Worm (Caenorhabditis elegans) whole organism, late embryonic: Measurements from ENCODE around the gene nhr-142.

Experiments used
- C38D4.7 ChIP-seq: fragments of 200-800 bp; sonication (Bioruptor generic); optimal IDR thresholded peaks from 2 replicates; lab custom pipeline; 2018; ENCODE audit warnings: mild to moderate bottlenecking, missing genetic modification characterization, moderate library complexity, missing compliant biosample characterization
- F13H6.1 ChIP-seq: sonication (generic microtip); optimal IDR thresholded peaks from 2 replicates; lab custom pipeline; 2016; ENCODE audit warnings: missing genetic modification characterization, missing compliant biosample characterization
- K09A11.1 ChIP-seq: sonication (generic microtip); optimal IDR thresholded peaks from 2 replicates; lab custom pipeline; 2017; ENCODE audit warnings: antibody characterized with exemption, mild to moderate bottlenecking, missing genetic modification characterization, missing compliant biosample characterization; ENCODE audit not compliant: insufficient read depth
- Y22D7AL.16 ChIP-seq: sonication (generic microtip); optimal IDR thresholded peaks from 2 replicates; lab custom pipeline; 2016; ENCODE audit warnings: missing genetic modification characterization, missing compliant biosample characterization
- ahr-1 ChIP-seq: sonication (generic microtip); optimal IDR thresholded peaks from 2 replicates; lab custom pipeline; 2016; ENCODE audit warnings: missing genetic modification characterization, missing compliant biosample characterization
- ceh-18 ChIP-seq: sonication (generic microtip); optimal IDR thresholded peaks from 2 replicates; lab custom pipeline; 2016; ENCODE audit warnings: missing genetic modification characterization, missing compliant biosample characterization
- ceh-19 ChIP-seq: fragments of 200-800 bp; sonication (Bioruptor generic); optimal IDR thresholded peaks from 2 replicates; lab custom pipeline; 2018; ENCODE audit warnings: mild to moderate bottlenecking, missing genetic modification characterization, missing compliant biosample characterization
- ceh-2 ChIP-seq: sonication (generic microtip); optimal IDR thresholded peaks from 2 replicates; lab custom pipeline; 2016; ENCODE audit warnings: missing genotype, missing genetic modification characterization, missing compliant biosample characterization
- ceh-34 ChIP-seq: sonication (generic microtip); optimal IDR thresholded peaks from 2 replicates; lab custom pipeline; 2016; ENCODE audit warnings: mild to moderate bottlenecking, missing genetic modification characterization, missing compliant biosample characterization
- ceh-48 ChIP-seq: sonication (generic microtip); optimal IDR thresholded peaks from 2 replicates; lab custom pipeline; 2016; ENCODE audit warnings: missing genetic modification characterization, inconsistent platforms, missing compliant biosample characterization
- ceh-6 ChIP-seq: fragments of 200-800 bp; sonication (Bioruptor generic); optimal IDR thresholded peaks from 2 replicates; lab custom pipeline; 2018; ENCODE audit warnings: mild to moderate bottlenecking, missing genetic modification characterization, missing compliant biosample characterization
- ceh-9 ChIP-seq: sonication (generic microtip); optimal IDR thresholded peaks from 2 replicates; lab custom pipeline; 2016; ENCODE audit warnings: mild to moderate bottlenecking, missing genetic modification characterization, inconsistent platforms, missing compliant biosample characterization
- dve-1 ChIP-seq: sonication (generic microtip); optimal IDR thresholded peaks from 2 replicates; lab custom pipeline; 2017; ENCODE audit warnings: antibody characterized with exemption, mild to moderate bottlenecking, missing genetic modification characterization, missing compliant biosample characterization
- elt-2 ChIP-seq: sonication (generic microtip); optimal IDR thresholded peaks from 2 replicates; lab custom pipeline; 2016; ENCODE audit warnings: missing genetic modification reagents, missing genetic modification characterization, missing compliant biosample characterization
- elt-4 ChIP-seq: sonication (generic microtip); optimal IDR thresholded peaks from 2 replicates; lab custom pipeline; 2016; ENCODE audit warnings: missing genetic modification characterization, missing compliant biosample characterization
- ets-4 ChIP-seq: sonication (generic microtip); optimal IDR thresholded peaks from 2 replicates; lab custom pipeline; 2016; ENCODE audit warnings: missing genetic modification characterization, missing compliant biosample characterization
- eyg-1 ChIP-seq: sonication (generic microtip); optimal IDR thresholded peaks from 2 replicates; lab custom pipeline; 2016; ENCODE audit warnings: missing genotype, missing genetic modification characterization, missing compliant biosample characterization
- fax-1 ChIP-seq: sonication (generic microtip); optimal IDR thresholded peaks from 2 replicates; lab custom pipeline; 2016; ENCODE audit warnings: missing genotype, missing genetic modification characterization, missing compliant biosample characterization
- fkh-10 ChIP-seq: fragments of 150-350 bp; optimal IDR thresholded peaks from 2 replicates; lab custom pipeline; 2014; ENCODE audit warnings: missing biosample characterization, missing genetic modification reagents, missing genetic modification characterization
- fkh-6 ChIP-seq: sonication (generic microtip); optimal IDR thresholded peaks from 2 replicates; lab custom pipeline; 2016; ENCODE audit warnings: missing genetic modification characterization, missing compliant biosample characterization
- hlh-30 ChIP-seq: sonication (generic microtip); optimal IDR thresholded peaks from 2 replicates; lab custom pipeline; 2017; ENCODE audit warnings: antibody characterized with exemption, missing genetic modification characterization, missing compliant biosample characterization; ENCODE audit not compliant: insufficient read depth
- hlh-6 ChIP-seq: sonication (generic microtip); optimal IDR thresholded peaks from 2 replicates; lab custom pipeline; 2016; ENCODE audit warnings: missing genotype, missing genetic modification characterization, missing compliant biosample characterization
- lim-6 ChIP-seq: sonication (generic microtip); optimal IDR thresholded peaks from 2 replicates; lab custom pipeline; 2016; ENCODE audit warnings: missing genetic modification characterization, missing compliant biosample characterization
- lin-11 ChIP-seq: fragments of 200-800 bp; sonication (Bioruptor generic); optimal IDR thresholded peaks from 2 replicates; lab custom pipeline; 2018; ENCODE audit warnings: mild to moderate bottlenecking, missing genetic modification characterization, missing compliant biosample characterization
- mec-3 ChIP-seq: sonication (generic microtip); optimal IDR thresholded peaks from 2 replicates; lab custom pipeline; 2016; ENCODE audit warnings: borderline replicate concordance, missing genetic modification characterization, missing compliant biosample characterization
- nfya-1 ChIP-seq: sonication (generic microtip); optimal IDR thresholded peaks from 2 replicates; lab custom pipeline; 2017; ENCODE audit warnings: missing genetic modification characterization, mild to moderate bottlenecking, missing compliant biosample characterization, antibody characterized with exemption, moderate library complexity
- npax-4 ChIP-seq: sonication (generic microtip); optimal IDR thresholded peaks from 2 replicates; lab custom pipeline; 2016; ENCODE audit warnings: missing genetic modification characterization, missing compliant biosample characterization
- pat-9 ChIP-seq: fragments of 200-800 bp; sonication (Bioruptor generic); optimal IDR thresholded peaks from 2 replicates; lab custom pipeline; 2018; ENCODE audit warnings: mild to moderate bottlenecking, missing genetic modification characterization, moderate library complexity, missing compliant biosample characterization
- ref-2 ChIP-seq: sonication (generic microtip); optimal IDR thresholded peaks from 2 replicates; lab custom pipeline; 2016; ENCODE audit warnings: missing genetic modification characterization, missing compliant biosample characterization
- rnt-1 ChIP-seq: sonication (generic microtip); optimal IDR thresholded peaks from 2 replicates; lab custom pipeline; 2016; ENCODE audit warnings: missing genetic modification characterization, missing compliant biosample characterization
- sox-4 ChIP-seq: sonication (generic microtip); optimal IDR thresholded peaks from 2 replicates; lab custom pipeline; 2017; ENCODE audit warnings: mild to moderate bottlenecking, missing genetic modification characterization, inconsistent platforms, missing compliant biosample characterization
- tbx-7 ChIP-seq: sonication (generic microtip); optimal IDR thresholded peaks from 2 replicates; lab custom pipeline; 2016; ENCODE audit warnings: missing genotype, missing genetic modification characterization, missing compliant biosample characterization
- ttx-3 ChIP-seq: sonication (generic microtip); optimal IDR thresholded peaks from 2 replicates; lab custom pipeline; 2016; ENCODE audit warnings: missing genetic modification reagents, missing genetic modification characterization, missing compliant biosample characterization
- unc-3 ChIP-seq, 2 experiments: fragments of 200-800 bp in 1 of 2; sonication (Bioruptor generic) in 1 of 2; sonication (generic microtip) in 1 of 2; conservative IDR thresholded peaks in 1 of 2; optimal IDR thresholded peaks in 1 of 2; 2 replicates each; pipeline versions ENCODE4 v1.3.6 to Lab custom; 2016 to 2022; ENCODE audit warnings: missing compliant biosample characterization in 2 of 2, missing genetic modification characterization in 2 of 2, missing genetic modification reagents in 1 of 2
- unc-42 ChIP-seq: sonication (generic microtip); optimal IDR thresholded peaks from 2 replicates; lab custom pipeline; 2016; ENCODE audit warnings: missing genotype, missing genetic modification characterization, missing compliant biosample characterization

nhr-142 gene

DNA sequence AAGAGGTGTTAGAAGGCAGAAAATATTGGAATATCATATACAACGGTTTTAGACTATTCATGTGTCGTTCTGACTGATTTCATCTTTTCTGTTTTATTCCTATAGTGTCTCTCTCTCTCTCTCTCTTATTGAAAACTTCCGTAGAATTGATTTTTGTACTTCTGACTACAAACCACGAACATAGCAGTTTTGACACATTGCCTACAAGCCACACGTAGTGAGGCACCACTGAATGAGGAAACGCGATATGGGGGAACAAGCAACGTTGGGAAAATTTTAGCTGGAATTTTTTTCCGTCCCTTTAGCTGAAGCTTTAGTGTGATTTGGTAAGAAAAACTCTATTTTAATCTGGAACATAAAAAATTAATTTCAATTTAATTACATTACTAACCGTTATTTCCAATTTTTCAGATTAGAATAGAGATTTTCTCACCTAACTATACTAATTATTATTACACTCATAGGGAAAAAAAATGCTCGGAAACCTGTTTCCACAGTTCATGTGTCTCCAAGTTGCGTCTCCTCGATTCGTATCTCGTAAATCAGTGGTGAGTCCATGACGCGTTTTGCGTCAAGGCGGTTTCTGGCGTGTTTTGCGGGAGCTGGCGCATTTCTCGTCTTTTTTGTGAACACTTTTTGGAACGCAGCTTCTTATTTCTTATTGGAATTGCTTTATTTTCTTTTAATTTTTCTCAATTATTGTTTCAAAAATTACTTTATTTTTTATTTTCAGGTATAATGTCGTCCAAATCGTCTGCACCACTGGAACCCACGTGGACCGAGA, at the start of gene nhr-142, which contains the start of gene F44E7.9 (continued):
- TF ChIP-seq hlh-30 (tag; lab: Kevin White, UChicago) (no peak), ahr-1 (peak; percentile 15), unc-42 (tag; lab: Kevin White, UChicago) (peak; percentile 66), C38D4.7 (no peak), dve-1 (tag; lab: Kevin White, UChicago) (peak; percentile 9), Y22D7AL.16 (tag; lab: Kevin White, UChicago) (no peak), pat-9 (tag; lab: Kevin White, UChicago) (peak; percentile 32), K09A11.1 (no peak), fkh-10 (GFP tag; lab: Kevin White, UChicago) (no peak), tbx-7 (tag; lab: Kevin White, UChicago) (peak; percentile 63)
- TF ChIP-seq, all 69 proteins: peak for 44

DNA sequence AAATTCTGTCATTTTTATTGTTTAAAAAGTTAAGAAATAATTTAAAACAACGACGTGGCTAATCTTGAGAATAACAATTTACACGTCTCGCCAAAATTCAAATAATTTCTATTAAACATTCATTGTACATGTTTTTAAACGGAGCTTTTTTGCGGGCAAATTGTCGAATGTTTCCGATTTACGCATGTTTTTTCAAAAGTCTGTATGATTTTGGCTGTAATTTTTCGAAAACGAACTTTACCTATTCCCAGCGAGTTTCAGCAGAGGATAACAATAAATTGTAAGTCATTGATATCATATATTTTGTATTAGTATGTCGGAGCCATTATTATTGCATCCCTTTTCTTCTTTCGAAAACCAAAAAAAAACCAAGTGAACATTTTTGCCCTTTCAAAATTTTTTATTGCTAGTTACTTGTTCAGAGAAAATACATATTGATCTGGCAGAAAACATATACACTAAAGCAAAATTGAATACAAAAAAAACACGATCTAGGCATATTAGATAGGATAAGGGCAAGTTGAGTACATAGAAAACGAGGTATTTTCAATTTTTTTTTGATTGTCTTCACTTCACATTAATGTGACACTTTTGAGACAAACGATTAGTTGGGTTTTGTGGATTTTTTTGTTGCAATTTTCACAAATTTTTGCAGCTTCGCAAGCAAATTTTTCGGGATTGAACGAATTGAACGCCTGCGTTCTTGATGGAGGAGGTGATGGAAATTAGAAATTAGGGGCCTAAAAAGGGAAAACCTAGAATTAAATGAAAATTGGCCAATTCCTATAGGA, 48.4 kb upstream of the nhr-142 start, which contains the start of gene F26F12.2:
Gene F26F12.2 (minus strand): TSS at position 38 of the 791 bp plus-strand sequence.
- TF ChIP-seq hlh-6 (tag; lab: Kevin White, UChicago) (no peak), elt-4 (tag; lab: Kevin White, UChicago) (no peak), eyg-1 (tag; lab: Kevin White, UChicago) (no peak), sox-4 (no peak), ttx-3 (tag; lab: Kevin White, UChicago) (no peak), ceh-34 (tag; lab: Kevin White, UChicago) (no peak), ceh-48 (no peak), C38D4.7 (no peak), dve-1 (tag; lab: Kevin White, UChicago) (no peak), ets-4 (no peak), unc-3 (GFP tag; conservative IDR thresholded peaks at IDR 0.05; lab: Robert Waterston, UW) (no peak), unc-3 (tag; optimal IDR thresholded peaks at IDR 0.05; lab: Kevin White, UChicago) (no peak), ceh-9 (no peak), ceh-6 (GFP tag; lab: Kevin White, UChicago) (no peak), fax-1 (tag; lab: Kevin White, UChicago) (no peak), lin-11 (tag; lab: Kevin White, UChicago) (no peak), fkh-6 (tag; lab: Kevin White, UChicago) (no peak), F13H6.1 (no peak), rnt-1 (no peak), elt-2 (no peak), mec-3 (tag; lab: Kevin White, UChicago) (no peak)

DNA sequence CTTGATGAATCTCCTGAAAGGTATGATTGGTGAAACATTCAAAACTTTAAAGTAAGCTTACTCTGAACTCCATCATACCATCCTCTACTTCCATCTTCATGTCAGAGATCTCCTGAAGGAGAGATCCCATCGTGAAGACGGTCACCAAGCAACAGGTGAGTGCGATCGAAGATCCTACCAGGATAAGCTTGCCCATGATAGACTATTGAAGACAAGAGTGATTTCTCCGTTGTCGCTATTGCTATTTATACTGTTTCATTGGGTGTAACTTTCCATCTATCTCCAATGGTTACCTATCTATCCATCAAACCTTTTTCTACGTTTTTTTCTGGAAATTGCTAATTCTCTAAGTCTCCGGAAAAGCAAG, 46.2 kb upstream of the nhr-142 start, which contains the start of gene col-140:
Gene col-140 (minus strand): TSS at position 219 of the 367 bp plus-strand sequence.
- TF ChIP-seq sox-4 (no peak), ceh-2 (tag; lab: Kevin White, UChicago) (no peak), npax-4 (no peak), unc-42 (tag; lab: Kevin White, UChicago) (no peak), ceh-19 (no peak), fkh-10 (GFP tag; lab: Kevin White, UChicago) (no peak), ceh-48 (no peak), lim-6 (tag; lab: Kevin White, UChicago) (no peak), eyg-1 (tag; lab: Kevin White, UChicago) (no peak), nfya-1 (no peak), ceh-9 (no peak), ceh-18 (tag; lab: Kevin White, UChicago) (no peak), ref-2 (no peak)
